Worm (Caenorhabditis elegans): ENCODE data around the gene dnj-5.
A peak's percentile ranks its signal among the peaks of the same experiment; 100 is the strongest.

dnj-5 gene

ce11 chrII:6843211-6843610 lies 14.9 kb downstream of the dnj-5 start:
- TF ChIP-seq hlh-8 (tag; optimal IDR thresholded peaks at IDR 0.05) = no peak
- TF ChIP-seq nfya-1 (tag; optimal IDR thresholded peaks at IDR 0.05) = peak; percentile 3

- TF ChIP-seq pqm-1 (tag; optimal IDR thresholded peaks at IDR 0.05) (peak; percentile 59), eyg-1 (tag; optimal IDR thresholded peaks at IDR 0.05) (no peak), pag-3 (tag; optimal IDR thresholded peaks at IDR 0.05; ENCODE audit: borderline replicate concordance) (no peak), T23F11.4 (GFP tag; optimal IDR thresholded peaks at IDR 0.05) (no peak), madf-2 (tag; optimal IDR thresholded peaks at IDR 0.05) (no peak), hlh-8 (tag; optimal IDR thresholded peaks at IDR 0.05) (no peak), K02D7.2 (tag; optimal IDR thresholded peaks at IDR 0.05) (no peak), tbx-2 (tag; optimal IDR thresholded peaks at IDR 0.05) (no peak), gmeb-2 (tag; optimal IDR thresholded peaks at IDR 0.05) (no peak), hlh-30 (tag; optimal IDR thresholded peaks at IDR 0.05; ENCODE audit: insufficient read depth) (peak; percentile 66), fax-1 (tag; optimal IDR thresholded peaks at IDR 0.05) (no peak), che-1 (tag; optimal IDR thresholded peaks at IDR 0.05) (no peak), F13H6.1 (tag; optimal IDR thresholded peaks at IDR 0.05) (no peak), npax-4 (tag; optimal IDR thresholded peaks at IDR 0.05) (no peak), lin-11 (tag; optimal IDR thresholded peaks at IDR 0.05) (no peak), ama-1 (optimal IDR thresholded peaks at IDR 0.05) (no peak), nhr-232 (tag; optimal IDR thresholded peaks at IDR 0.05) (no peak), pha-4 (tag; optimal IDR thresholded peaks at IDR 0.05) (no peak), dmd-4 (tag; optimal IDR thresholded peaks at IDR 0.05; ENCODE audit: borderline replicate concordance) (no peak), ceh-9 (tag; optimal IDR thresholded peaks at IDR 0.05) (no peak), lim-6 (tag; optimal IDR thresholded peaks at IDR 0.05) (no peak), ceh-24 (tag; optimal IDR thresholded peaks at IDR 0.05) (no peak), odd-2 (tag; optimal IDR thresholded peaks at IDR 0.05) (no peak), zip-5 (tag; optimal IDR thresholded peaks at IDR 0.05) (no peak), pha-2 (tag; optimal IDR thresholded peaks at IDR 0.05) (no peak), syd-9 (tag; optimal IDR thresholded peaks at IDR 0.05) (no peak), C08G9.2 (tag; optimal IDR thresholded peaks at IDR 0.05) (no peak), ceh-31 (tag; optimal IDR thresholded peaks at IDR 0.05) (no peak), ceh-22 (tag; optimal IDR thresholded peaks at IDR 0.05) (no peak), elt-4 (tag; optimal IDR thresholded peaks at IDR 0.05) (no peak), ceh-19 (GFP tag; optimal IDR thresholded peaks at IDR 0.05) (no peak), elt-2 (tag; optimal IDR thresholded peaks at IDR 0.05) (peak; percentile 94), unc-3 (GFP tag; conservative IDR thresholded peaks at IDR 0.05) (no peak), unc-3 (tag; optimal IDR thresholded peaks at IDR 0.05) (no peak), K09A11.1 (tag; optimal IDR thresholded peaks at IDR 0.05; ENCODE audit: insufficient read depth) (no peak), unc-86 (tag; optimal IDR thresholded peaks at IDR 0.05) (no peak), ceh-34 (tag; optimal IDR thresholded peaks at IDR 0.05) (peak; percentile 53), fkh-6 (tag; optimal IDR thresholded peaks at IDR 0.05) (no peak), pat-9 (tag; optimal IDR thresholded peaks at IDR 0.05) (no peak), ceh-48 (tag; optimal IDR thresholded peaks at IDR 0.05) (peak; percentile 14), hlh-15 (tag; optimal IDR thresholded peaks at IDR 0.05) (no peak), fkh-10 (GFP tag; optimal IDR thresholded peaks at IDR 0.05) (no peak), ref-2 (tag; optimal IDR thresholded peaks at IDR 0.05) (no peak), hlh-13 (GFP tag; optimal IDR thresholded peaks at IDR 0.05) (no peak), pros-1 (tag; optimal IDR thresholded peaks at IDR 0.05) (no peak), dve-1 (tag; optimal IDR thresholded peaks at IDR 0.05) (peak; percentile 42), nfya-1 (tag; optimal IDR thresholded peaks at IDR 0.05) (peak; percentile 64), ceh-14 (tag; optimal IDR thresholded peaks at IDR 0.05) (no peak), rnt-1 (tag; optimal IDR thresholded peaks at IDR 0.05) (no peak), Y22D7AL.16 (tag; optimal IDR thresholded peaks at IDR 0.05) (no peak), pax-1 (tag; optimal IDR thresholded peaks at IDR 0.05) (no peak), mec-3 (tag; optimal IDR thresholded peaks at IDR 0.05; ENCODE audit: borderline replicate concordance) (no peak)
These were observed 15.4 kb downstream of the dnj-5 start for ce11 chrII:6842651-6843118.
